Worm (Caenorhabditis elegans): ENCODE data around the gene W06D12.6.

The W06D12.6 gene

ce11 chrV:17749181-17749580 is 43.3 kb downstream of the W06D12.6 start, which contains the start of gene R12G8.1:
Gene R12G8.1 (minus strand): TSS chrV:17749243.
- TF ChIP-seq hlh-1 (tag; optimal IDR thresholded peaks at IDR 0.05) = no peak
- no peak for TF ChIP-seq flh-1 (GFP tag; optimal IDR thresholded peaks at IDR 0.05)
- TF ChIP-seq ceh-39 (tag; optimal IDR thresholded peaks at IDR 0.05) = no peak
- TF ChIP-seq drap-1 (GFP tag; optimal IDR thresholded peaks at IDR 0.05) = peak; percentile 44
- no peak for TF ChIP-seq lsy-2 (tag; optimal IDR thresholded peaks at IDR 0.05)
- no peak for TF ChIP-seq nhr-28 (tag; optimal IDR thresholded peaks at IDR 0.05)
- TF ChIP-seq ham-2 (GFP tag; optimal IDR thresholded peaks at IDR 0.05) = no peak
- no peak for TF ChIP-seq unc-62 (GFP tag; optimal IDR thresholded peaks at IDR 0.05)
- TF ChIP-seq cnd-1 (tag; optimal IDR thresholded peaks at IDR 0.05) = no peak
- no peak for TF ChIP-seq ztf-11 (tag; optimal IDR thresholded peaks at IDR 0.05)
- TF ChIP-seq nhr-76 (tag; optimal IDR thresholded peaks at IDR 0.05) = no peak
- TF ChIP-seq M03D4.4 (tag; optimal IDR thresholded peaks at IDR 0.05) = no peak
- peak; percentile 82 for TF ChIP-seq ces-1 (GFP tag; optimal IDR thresholded peaks at IDR 0.05)
- TF ChIP-seq lin-32 (GFP tag; optimal IDR thresholded peaks at IDR 0.05) = no peak
- no peak for TF ChIP-seq blmp-1 (tag; optimal IDR thresholded peaks at IDR 0.05)
- TF ChIP-seq mep-1 (tag; optimal IDR thresholded peaks at IDR 0.05) = no peak

DNA sequence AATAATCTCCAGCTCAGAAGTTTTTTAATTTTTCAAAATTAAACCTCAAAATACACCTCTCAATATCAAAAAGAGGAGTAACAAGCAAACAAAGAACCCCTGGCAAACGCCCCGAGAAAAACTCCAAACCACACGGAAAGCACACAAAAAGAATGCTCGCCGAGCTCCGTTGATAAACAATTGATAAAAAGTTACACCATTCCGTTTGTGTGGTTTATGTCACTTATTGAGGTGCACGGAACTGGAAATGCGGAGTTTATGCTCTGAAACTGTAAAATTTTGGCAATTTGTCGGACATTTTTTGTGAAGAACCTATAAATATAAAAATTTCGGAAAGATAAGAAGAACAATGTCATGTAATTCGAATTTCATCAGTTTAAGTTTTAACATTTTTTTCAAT is 46.4 kb downstream of the W06D12.6 start:
- TF ChIP-seq mls-2 (tag; optimal IDR thresholded peaks at IDR 0.05) (no peak), ceh-39 (tag; optimal IDR thresholded peaks at IDR 0.05) (no peak), ham-2 (GFP tag; optimal IDR thresholded peaks at IDR 0.05) (no peak), lin-13 (tag; optimal IDR thresholded peaks at IDR 0.05) (no peak), snpc-4 (tag; optimal IDR thresholded peaks at IDR 0.05) (no peak), ceh-43 (GFP tag; optimal IDR thresholded peaks at IDR 0.05) (no peak), bed-3 (GFP tag; optimal IDR thresholded peaks at IDR 0.05) (no peak), unc-62 (GFP tag; optimal IDR thresholded peaks at IDR 0.05) (no peak), sptf-1 (tag; optimal IDR thresholded peaks at IDR 0.05) (no peak), blmp-1 (tag; optimal IDR thresholded peaks at IDR 0.05) (no peak), sem-2 (GFP tag; optimal IDR thresholded peaks at IDR 0.05) (no peak), flh-1 (GFP tag; optimal IDR thresholded peaks at IDR 0.05) (no peak), nhr-2 (tag; optimal IDR thresholded peaks at IDR 0.05) (no peak), nhr-237 (tag; optimal IDR thresholded peaks at IDR 0.05) (no peak), M03D4.4 (tag; optimal IDR thresholded peaks at IDR 0.05) (no peak), elt-3 (tag; optimal IDR thresholded peaks at IDR 0.05) (no peak), ces-1 (GFP tag; optimal IDR thresholded peaks at IDR 0.05) (no peak), tbx-8 (GFP tag; optimal IDR thresholded peaks at IDR 0.05) (no peak)

ce11 chrV:17754999-17755398 is 49.1 kb downstream of the W06D12.6 start:
- TF ChIP-seq bed-3 (GFP tag; optimal IDR thresholded peaks at IDR 0.05) (no peak), mep-1 (tag; optimal IDR thresholded peaks at IDR 0.05) (no peak), mab-5 (tag; optimal IDR thresholded peaks at IDR 0.05) (no peak), sptf-1 (tag; optimal IDR thresholded peaks at IDR 0.05) (no peak), ceh-39 (tag; optimal IDR thresholded peaks at IDR 0.05) (no peak)

- TF ChIP-seq flh-1 (GFP tag; optimal IDR thresholded peaks at IDR 0.05) (no peak), unc-39 (tag; optimal IDR thresholded peaks at IDR 0.05) (no peak), unc-62 (GFP tag; optimal IDR thresholded peaks at IDR 0.05) (no peak), lin-32 (GFP tag; optimal IDR thresholded peaks at IDR 0.05) (no peak), drap-1 (GFP tag; optimal IDR thresholded peaks at IDR 0.05) (no peak), mab-5 (tag; optimal IDR thresholded peaks at IDR 0.05) (no peak), sptf-1 (tag; optimal IDR thresholded peaks at IDR 0.05) (no peak), nhr-2 (tag; optimal IDR thresholded peaks at IDR 0.05) (no peak), ceh-43 (GFP tag; optimal IDR thresholded peaks at IDR 0.05) (no peak), tbx-8 (GFP tag; optimal IDR thresholded peaks at IDR 0.05) (no peak), snpc-4 (tag; optimal IDR thresholded peaks at IDR 0.05) (no peak), ceh-83 (GFP tag; optimal IDR thresholded peaks at IDR 0.05) (no peak), M03D4.4 (tag; optimal IDR thresholded peaks at IDR 0.05) (no peak), cnd-1 (tag; optimal IDR thresholded peaks at IDR 0.05) (no peak), bed-3 (GFP tag; optimal IDR thresholded peaks at IDR 0.05) (no peak), ztf-11 (tag; optimal IDR thresholded peaks at IDR 0.05) (no peak), ham-2 (GFP tag; optimal IDR thresholded peaks at IDR 0.05) (no peak), mls-2 (tag; optimal IDR thresholded peaks at IDR 0.05) (no peak), nhr-76 (tag; optimal IDR thresholded peaks at IDR 0.05) (no peak)
These were observed 49.7 kb downstream of the W06D12.6 start, which contains the start of gene pgp-9 for ce11 chrV:17755592-17755991. Gene pgp-9 (plus strand): TSS chrV:17755892.

Measured in whole organism, mixed stage, embryonic.